Worm (Caenorhabditis elegans) whole organism, L1 larva: ENCODE measurements around the gene R04B3.1.

Experiments used
- Y116A8C.19 ChIP-seq: sonication (generic microtip); optimal IDR thresholded peaks from 2 replicates; lab custom pipeline; 2016; ENCODE audit warnings: missing compliant biosample characterization, missing genetic modification characterization, borderline replicate concordance
- alr-1 ChIP-seq: fragments of 200-800 bp; sonication (Bioruptor generic); optimal IDR thresholded peaks from 2 replicates; lab custom pipeline; 2018; ENCODE audit warnings: borderline replicate concordance, mild to moderate bottlenecking, missing genetic modification characterization, missing compliant biosample characterization
- aly-2 ChIP-seq: fragments of 150-350 bp; optimal IDR thresholded peaks from 2 replicates; lab custom pipeline; 2014; ENCODE audit warnings: missing biosample characterization, missing genetic modification characterization
- ceh-8 ChIP-seq: fragments of 200-800 bp; sonication (Bioruptor generic); optimal IDR thresholded peaks from 2 replicates; lab custom pipeline; 2018; ENCODE audit warnings: mild to moderate bottlenecking, missing genetic modification characterization, moderate library complexity, missing compliant biosample characterization
- ceh-88 ChIP-seq: fragments of 200-800 bp; sonication (Bioruptor generic); IDR thresholded peaks from 2 replicates; pipeline ENCODE4 v1.3.6; 2022; ENCODE audit warnings: missing genetic modification characterization, missing compliant biosample characterization
- ceh-90 ChIP-seq: sonication (generic microtip); optimal IDR thresholded peaks from 2 replicates; lab custom pipeline; 2016; ENCODE audit warnings: missing genetic modification characterization, missing compliant biosample characterization
- ces-1 ChIP-seq: fragments of 150-350 bp; optimal IDR thresholded peaks from 2 replicates; lab custom pipeline; 2014; ENCODE audit warnings: missing biosample characterization, missing genetic modification reagents, missing genetic modification characterization
- dpl-1 ChIP-seq, 3 experiments: fragments of 150-350 bp in 2 of 3; sonication (generic microtip) in 1 of 3; optimal IDR thresholded peaks; 2 replicates each; lab custom pipeline; 2014 to 2017; ENCODE audit warnings: missing biosample characterization in 3 of 3, missing genetic modification characterization in 3 of 3, missing genetic modification reagents in 3 of 3
- dsc-1 ChIP-seq: sonication (generic microtip); optimal IDR thresholded peaks from 2 replicates; lab custom pipeline; 2016; ENCODE audit warnings: mild to moderate bottlenecking, missing genetic modification characterization, missing compliant biosample characterization
- efl-1 ChIP-seq, 4 experiments: fragments of 150-350 bp; optimal IDR thresholded peaks in 3 of 4; peaks in 1 of 4; 1 replicate in 1 of 4; 2 replicates in 3 of 4; lab custom pipeline; 2014; ENCODE audit warnings: missing biosample characterization in 2 of 4, missing genetic modification characterization in 2 of 4, missing genetic modification reagents in 2 of 4
- efl-3 ChIP-seq: fragments of 200-800 bp; sonication (Bioruptor generic); optimal IDR thresholded peaks from 2 replicates; lab custom pipeline; 2018; ENCODE audit warnings: mild to moderate bottlenecking, missing genetic modification characterization, missing compliant biosample characterization
- elt-2 ChIP-seq: sonication (generic microtip); optimal IDR thresholded peaks from 2 replicates; lab custom pipeline; 2016; ENCODE audit warnings: missing genetic modification characterization, mild to moderate bottlenecking, inconsistent platforms, missing compliant biosample characterization, missing genetic modification reagents
- fkh-4 ChIP-seq: sonication (generic microtip); optimal IDR thresholded peaks from 2 replicates; lab custom pipeline; 2016; ENCODE audit warnings: missing compliant biosample characterization, missing genetic modification characterization, borderline replicate concordance
- fkh-8 ChIP-seq: sonication (generic microtip); optimal IDR thresholded peaks from 2 replicates; lab custom pipeline; 2016; ENCODE audit warnings: mild to moderate bottlenecking, missing genetic modification characterization, missing compliant biosample characterization
- hlh-17 ChIP-seq: fragments of 200-800 bp; sonication (Bioruptor generic); optimal IDR thresholded peaks from 2 replicates; lab custom pipeline; 2018; ENCODE audit warnings: missing genetic modification characterization, mild to moderate bottlenecking, missing compliant biosample characterization, moderate library complexity, borderline replicate concordance
- hlh-4 ChIP-seq: sonication (generic microtip); optimal IDR thresholded peaks from 2 replicates; lab custom pipeline; 2016; ENCODE audit warnings: mild to moderate bottlenecking, missing genetic modification characterization, missing compliant biosample characterization
- hpl-2 ChIP-seq: fragments of 150-350 bp; optimal IDR thresholded peaks from 2 replicates; lab custom pipeline; 2014; ENCODE audit warnings: missing biosample characterization, missing genetic modification reagents, missing genetic modification characterization
- jun-1 ChIP-seq: fragments of 150-350 bp; optimal IDR thresholded peaks from 2 replicates; lab custom pipeline; 2014; ENCODE audit warnings: missing biosample characterization, missing genetic modification reagents, missing genetic modification characterization
- lin-13 ChIP-seq: fragments of 150-350 bp; optimal IDR thresholded peaks from 2 replicates; lab custom pipeline; 2014; ENCODE audit warnings: missing biosample characterization, missing genetic modification reagents, missing genetic modification characterization
- lin-14 ChIP-seq: fragments of 200-800 bp; sonication (Bioruptor generic); optimal IDR thresholded peaks from 2 replicates; lab custom pipeline; 2018; ENCODE audit warnings: mild to moderate bottlenecking, missing genetic modification characterization, moderate library complexity, missing compliant biosample characterization
- lin-15B ChIP-seq: fragments of 150-350 bp; sonication (generic microtip); optimal IDR thresholded peaks from 3 replicates; lab custom pipeline; 2014; ENCODE audit warnings: missing biosample characterization, missing genetic modification characterization
- lin-35 ChIP-seq, 2 experiments: fragments of 150-350 bp; optimal IDR thresholded peaks; 2 replicates each; lab custom pipeline; 2014; ENCODE audit warnings: missing biosample characterization in 2 of 2, missing genetic modification characterization in 2 of 2, missing genetic modification reagents in 2 of 2
- lin-39 ChIP-seq: fragments of 150-350 bp; optimal IDR thresholded peaks from 2 replicates; lab custom pipeline; 2014; ENCODE audit warnings: missing biosample characterization, missing genetic modification reagents, missing genetic modification characterization
- lsy-2 ChIP-seq, 2 experiments: fragments of 150-350 bp; optimal IDR thresholded peaks; 2 replicates each; lab custom pipeline; 2014; ENCODE audit warnings: missing biosample characterization in 2 of 2, missing genetic modification characterization in 2 of 2
- mab-9 ChIP-seq: fragments of 200-800 bp; sonication (Bioruptor generic); IDR thresholded peaks from 2 replicates; pipeline ENCODE4 v1.3.6; 2022; ENCODE audit warnings: missing genetic modification reagents, missing genetic modification characterization, missing compliant biosample characterization
- mep-1 ChIP-seq: fragments of 150-350 bp; optimal IDR thresholded peaks from 2 replicates; lab custom pipeline; 2014; ENCODE audit warnings: missing biosample characterization, missing genetic modification characterization
- nhr-12 ChIP-seq: sonication (generic microtip); optimal IDR thresholded peaks from 2 replicates; lab custom pipeline; 2017; ENCODE audit warnings: missing biosample characterization, missing genetic modification characterization
- nhr-19 ChIP-seq: fragments of 200-800 bp; sonication (Bioruptor generic); conservative IDR thresholded peaks from 2 replicates; pipeline ENCODE4 v1.3.6; 2022; ENCODE audit warnings: missing genetic modification characterization, missing compliant biosample characterization
- nhr-237 ChIP-seq: fragments of 150-350 bp; optimal IDR thresholded peaks from 2 replicates; lab custom pipeline; 2014; ENCODE audit warnings: missing biosample characterization, missing genetic modification characterization
- nhr-47 ChIP-seq: sonication (generic microtip); optimal IDR thresholded peaks from 2 replicates; lab custom pipeline; 2016; ENCODE audit warnings: mild to moderate bottlenecking, missing genetic modification characterization, moderate library complexity, missing compliant biosample characterization
- nhr-71 ChIP-seq: sonication (generic microtip); optimal IDR thresholded peaks from 2 replicates; lab custom pipeline; 2016; ENCODE audit warnings: mild to moderate bottlenecking, missing genetic modification characterization, moderate library complexity, missing compliant biosample characterization
- nhr-76 ChIP-seq: sonication (generic microtip); optimal IDR thresholded peaks from 2 replicates; lab custom pipeline; 2017; ENCODE audit warnings: missing biosample characterization, missing genetic modification characterization
- nhr-84 ChIP-seq: sonication (generic microtip); optimal IDR thresholded peaks from 2 replicates; lab custom pipeline; 2017; ENCODE audit warnings: missing biosample characterization, missing genetic modification characterization
- nhr-85 ChIP-seq: sonication (generic microtip); peaks from one replicate; lab custom pipeline; 2016; ENCODE audit warnings: missing genetic modification characterization, inconsistent platforms, missing compliant biosample characterization
- nhr-90 ChIP-seq: sonication (generic microtip); optimal IDR thresholded peaks from 2 replicates; lab custom pipeline; 2016; ENCODE audit warnings: mild to moderate bottlenecking, missing genetic modification characterization, missing compliant biosample characterization; ENCODE audit not compliant: poor library complexity
- pag-3 ChIP-seq: sonication (generic microtip); optimal IDR thresholded peaks from 2 replicates; lab custom pipeline; 2017; ENCODE audit warnings: missing genetic modification characterization, mild to moderate bottlenecking, missing compliant biosample characterization, antibody characterized with exemption, borderline replicate concordance; ENCODE audit not compliant: insufficient read depth
- pax-3 ChIP-seq: fragments of 200-800 bp; sonication (Bioruptor generic); optimal IDR thresholded peaks from 2 replicates; lab custom pipeline; 2018; ENCODE audit warnings: mild to moderate bottlenecking, missing genetic modification characterization, moderate library complexity, missing compliant biosample characterization
- rnt-1 ChIP-seq: sonication (generic microtip); optimal IDR thresholded peaks from 2 replicates; lab custom pipeline; 2016; ENCODE audit warnings: mild to moderate bottlenecking, missing genetic modification characterization, moderate library complexity, missing compliant biosample characterization
- skn-1 ChIP-seq: fragments of 150-350 bp; optimal IDR thresholded peaks from 2 replicates; lab custom pipeline; 2014; ENCODE audit warnings: missing biosample characterization, missing genetic modification characterization
- snu-23 ChIP-seq: sonication (generic microtip); optimal IDR thresholded peaks from 2 replicates; lab custom pipeline; 2016; ENCODE audit warnings: missing genetic modification characterization, missing compliant biosample characterization
- sox-4 ChIP-seq: sonication (generic microtip); optimal IDR thresholded peaks from 2 replicates; lab custom pipeline; 2016; ENCODE audit warnings: missing genetic modification characterization, missing compliant biosample characterization
- unc-30 ChIP-seq: sonication (generic microtip); optimal IDR thresholded peaks from 2 replicates; lab custom pipeline; 2017; ENCODE audit warnings: missing biosample characterization, missing genetic modification characterization
- unc-62 ChIP-seq: fragments of 150-350 bp; optimal IDR thresholded peaks from 2 replicates; lab custom pipeline; 2014; ENCODE audit warnings: missing biosample characterization, missing genetic modification reagents, missing genetic modification characterization
- unc-86 ChIP-seq: sonication (generic microtip); optimal IDR thresholded peaks from 2 replicates; lab custom pipeline; 2016; ENCODE audit warnings: missing genetic modification characterization, missing compliant biosample characterization
- unc-98 ChIP-seq: fragments of 200-800 bp; sonication (Bioruptor generic); IDR thresholded peaks from 2 replicates; pipeline ENCODE4 v1.3.6; 2022; ENCODE audit warnings: missing genetic modification characterization, missing compliant biosample characterization
- vab-15 ChIP-seq: sonication (generic microtip); optimal IDR thresholded peaks from 2 replicates; lab custom pipeline; 2017; ENCODE audit warnings: missing genotype, mild to moderate bottlenecking, missing genetic modification characterization, missing compliant biosample characterization
- ztf-4 ChIP-seq: fragments of 150-350 bp; optimal IDR thresholded peaks from 2 replicates; lab custom pipeline; 2014; ENCODE audit warnings: missing biosample characterization, missing genetic modification characterization

The R04B3.1 gene

DNA sequence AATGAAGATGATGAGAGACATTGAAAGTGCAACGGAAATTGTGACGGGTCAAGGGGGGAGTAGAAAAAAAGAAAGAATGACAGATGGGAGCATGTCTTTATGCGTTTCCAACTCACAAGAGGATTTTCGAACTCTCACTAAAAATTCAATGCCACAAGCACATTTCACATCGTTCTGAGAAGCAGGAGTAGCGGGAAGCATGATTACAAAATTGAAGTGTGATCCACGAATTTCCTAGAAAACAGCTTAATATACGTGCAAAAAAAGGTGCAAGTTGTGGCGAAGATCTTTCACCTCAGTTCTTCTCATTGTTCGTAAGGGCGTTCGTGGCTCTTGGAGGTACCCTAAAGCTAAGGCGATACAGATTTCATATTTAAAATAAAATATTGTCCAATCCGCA is 35.5 kb upstream of the R04B3.1 start:
- TF ChIP-seq pax-3 (peak; percentile 5), lin-14 (GFP tag; lab: Kevin White, UChicago) (peak; percentile 28), unc-86 (tag; lab: Kevin White, UChicago) (peak; percentile 38), nhr-47 (tag; lab: Kevin White, UChicago) (peak; percentile 46), dsc-1 (tag; lab: Kevin White, UChicago) (peak; percentile 22), nhr-71 (tag; lab: Kevin White, UChicago) (peak; percentile 60), nhr-76 (tag; lab: Kevin White, UChicago) (no peak), hlh-4 (tag; lab: Kevin White, UChicago) (no peak), lin-39 (no peak), ztf-4 (tag; lab: Kevin White, UChicago) (peak; percentile 15), unc-98 (GFP tag; lab: Robert Waterston, UW) (no peak), fkh-8 (tag; lab: Kevin White, UChicago) (peak; percentile 62)
- TF ChIP-seq, all 84 proteins: peak for 8

DNA sequence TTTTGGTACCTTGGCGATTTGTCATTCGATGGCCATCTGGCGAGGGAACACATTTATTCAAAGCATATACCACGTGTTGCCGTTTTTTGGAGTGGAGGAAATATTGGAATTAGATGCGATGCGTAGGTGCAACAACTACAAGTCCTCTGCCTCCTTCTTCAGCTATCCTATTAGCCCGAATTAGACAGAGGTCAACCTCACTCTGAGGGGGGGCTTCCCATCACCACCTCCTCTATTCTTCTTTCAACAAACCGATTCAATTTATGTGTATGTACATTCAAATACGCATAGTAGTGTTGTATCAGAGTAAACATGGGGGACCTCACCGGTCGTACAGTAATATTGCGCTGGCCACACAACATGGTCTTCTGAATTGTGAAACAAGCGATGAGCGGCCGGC is 26.6 kb upstream of the R04B3.1 start:
- TF ChIP-seq hlh-4 (tag; lab: Kevin White, UChicago): no peak
- no peak for TF ChIP-seq mep-1 (tag; lab: Kevin White, UChicago)
- TF ChIP-seq efl-1 (optimal IDR thresholded peaks at IDR 0.05; lab: Kevin White, UChicago): no peak
- no peak for TF ChIP-seq efl-1 (GFP tag; optimal IDR thresholded peaks at IDR 0.05 in 1 of 2; lab: Kevin White, UChicago)
- TF ChIP-seq nhr-76 (tag; lab: Kevin White, UChicago): no peak
- no peak for TF ChIP-seq nhr-84 (tag; lab: Kevin White, UChicago)
- no peak for TF ChIP-seq nhr-237 (tag; lab: Kevin White, UChicago)
- no peak for TF ChIP-seq dsc-1 (tag; lab: Kevin White, UChicago)
- no peak for TF ChIP-seq ceh-88 (GFP tag; lab: Robert Waterston, UW)
- TF ChIP-seq ceh-8 (GFP tag; lab: Kevin White, UChicago): peak; percentile 25
- TF ChIP-seq lin-14 (GFP tag; lab: Kevin White, UChicago): peak; percentile 4
- TF ChIP-seq sox-4: no peak
- no peak for TF ChIP-seq skn-1 (tag; lab: Kevin White, UChicago)
- TF ChIP-seq ces-1 (GFP tag; lab: Kevin White, UChicago): no peak
- no peak for TF ChIP-seq unc-62
- TF ChIP-seq vab-15 (tag; lab: Kevin White, UChicago): no peak

DNA sequence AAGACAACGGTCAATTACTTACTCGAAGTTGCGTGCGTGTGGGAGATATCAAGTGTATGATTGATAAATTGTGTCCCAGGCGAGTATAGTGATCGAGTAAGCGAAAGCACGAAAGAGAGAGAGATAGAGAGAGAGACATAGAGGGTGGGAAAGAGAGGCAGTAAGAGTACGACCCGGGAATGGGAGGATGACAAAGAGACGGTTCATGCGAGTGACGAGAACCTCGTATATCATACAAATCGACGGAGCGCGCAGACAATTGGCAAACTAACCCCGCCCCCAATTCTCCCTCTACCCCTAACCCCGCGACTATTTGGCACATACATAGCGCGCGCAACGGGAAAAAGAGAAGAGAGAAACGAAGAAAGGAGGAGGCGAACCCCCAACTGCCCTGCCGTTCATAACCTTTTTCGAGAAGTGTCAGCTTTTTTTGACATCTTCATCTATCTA is 24.7 kb upstream of the R04B3.1 start, which contains the start of gene rabr-1:
Gene rabr-1 (plus strand): TSS at position 316 of the 450 bp plus-strand sequence.
- no peak for TF ChIP-seq mab-9 (GFP tag; lab: Robert Waterston, UW)
- no peak for TF ChIP-seq ces-1 (GFP tag; lab: Kevin White, UChicago)
- TF ChIP-seq lin-13 (GFP tag; lab: Kevin White, UChicago): no peak
- TF ChIP-seq fkh-4 (tag; lab: Kevin White, UChicago): no peak
- TF ChIP-seq pag-3 (tag; lab: Kevin White, UChicago): no peak
- TF ChIP-seq vab-15 (tag; lab: Kevin White, UChicago): peak; percentile 24
- no peak for TF ChIP-seq ceh-90 (tag; lab: Kevin White, UChicago)
- peak; percentile 32 for TF ChIP-seq rnt-1 (tag; lab: Kevin White, UChicago)
- TF ChIP-seq nhr-12: no peak
- peak; percentile 75 for TF ChIP-seq snu-23
- TF ChIP-seq alr-1 (tag; lab: Kevin White, UChicago): no peak
- peak; percentile 62 for TF ChIP-seq nhr-19 (GFP tag; lab: Robert Waterston, UW)
- no peak for TF ChIP-seq hpl-2 (GFP tag; lab: Kevin White, UChicago)
- TF ChIP-seq lin-35 (GFP tag; optimal IDR thresholded peaks at IDR 0.05; lab: Kevin White, UChicago): peak; percentile 45 to 46
- TF ChIP-seq efl-3 (GFP tag; lab: Kevin White, UChicago): no peak
- no peak for TF ChIP-seq jun-1 (tag; lab: Kevin White, UChicago)
- peak; percentile 41 for TF ChIP-seq mep-1 (tag; lab: Kevin White, UChicago)
- TF ChIP-seq elt-2 (tag; lab: Kevin White, UChicago): no peak
- TF ChIP-seq Y116A8C.19 (tag; lab: Kevin White, UChicago): no peak
- peak; percentile 91 for TF ChIP-seq lin-14 (GFP tag; lab: Kevin White, UChicago)
- TF ChIP-seq dpl-1 (GFP tag; optimal IDR thresholded peaks at IDR 0.05; lab: Kevin White, UChicago): peak in 1 of 3 experiments; percentile 1
- no peak for TF ChIP-seq hlh-17 (GFP tag; lab: Kevin White, UChicago)
- no peak for TF ChIP-seq aly-2 (tag; lab: Kevin White, UChicago)
- TF ChIP-seq lsy-2 (tag; optimal IDR thresholded peaks at IDR 0.05; lab: Kevin White, UChicago): peak in 1 of 2 experiments; percentile 58
- peak; percentile 97 for TF ChIP-seq skn-1 (tag; lab: Kevin White, UChicago)
- TF ChIP-seq fkh-8 (tag; lab: Kevin White, UChicago): no peak
- no peak for TF ChIP-seq lin-15B (tag; lab: Kevin White, UChicago)
- peak; percentile 46 for TF ChIP-seq nhr-90 (tag; lab: Kevin White, UChicago)
- TF ChIP-seq unc-30 (tag; lab: Kevin White, UChicago): no peak
- TF ChIP-seq nhr-85: peak; percentile 97
